Worm (Caenorhabditis elegans) whole organism, L2 larva: Measurements from ENCODE around the gene parn-2.

Source experiments
- aly-2 ChIP-seq: fragments of 150-350 bp; optimal IDR thresholded peaks from 2 replicates; lab custom pipeline; 2014; ENCODE audit warnings: missing biosample characterization, missing genetic modification characterization
- elt-3 ChIP-seq: sonication (generic microtip); optimal IDR thresholded peaks from 2 replicates; lab custom pipeline; 2017; ENCODE audit warnings: missing biosample characterization, missing genetic modification characterization
- fos-1 ChIP-seq: fragments of 150-350 bp; optimal IDR thresholded peaks from 2 replicates; lab custom pipeline; 2014; ENCODE audit warnings: missing biosample characterization, missing genetic modification characterization
- nhr-77 ChIP-seq: fragments of 150-350 bp; optimal IDR thresholded peaks from 2 replicates; lab custom pipeline; 2014; ENCODE audit warnings: missing biosample characterization, missing genetic modification characterization
- sma-3 ChIP-seq: sonication (generic microtip); optimal IDR thresholded peaks from 2 replicates; lab custom pipeline; 2016; ENCODE audit warnings: missing genetic modification reagents, missing genetic modification characterization, missing compliant biosample characterization
- ztf-1 ChIP-seq: fragments of 200-800 bp; sonication (Bioruptor generic); conservative IDR thresholded peaks from 2 replicates; pipeline ENCODE4 v1.3.6; 2022; ENCODE audit warnings: missing genetic modification characterization, missing compliant biosample characterization
- ztf-11 ChIP-seq: sonication (generic microtip); optimal IDR thresholded peaks from 2 replicates; lab custom pipeline; 2017; ENCODE audit warnings: missing biosample characterization, missing genetic modification characterization

DNA sequence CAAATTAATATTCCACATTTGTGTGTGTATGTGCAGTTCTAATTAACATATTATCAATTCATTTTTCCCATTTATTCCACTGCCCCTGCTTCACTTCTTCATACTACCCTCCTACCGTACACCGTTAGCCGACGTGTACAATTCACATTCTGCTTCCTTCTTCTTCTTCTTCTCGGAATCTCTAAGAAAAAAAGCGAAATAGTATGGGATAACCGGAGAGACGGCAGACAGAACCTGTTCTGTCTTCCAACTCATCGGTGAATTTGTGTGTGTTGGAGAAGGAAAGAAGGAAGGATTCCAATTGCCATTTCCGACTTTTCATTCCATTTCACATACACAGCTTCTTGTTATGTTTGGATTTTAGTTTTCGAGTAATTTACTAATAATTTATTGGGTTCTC is 18.9 kb downstream of the parn-2 start:
- TF ChIP-seq nhr-77 (tag; lab: Kevin White, UChicago) (no peak), aly-2 (no peak), ztf-1 (GFP tag; lab: Robert Waterston, UW) (no peak), ztf-11 (tag; lab: Kevin White, UChicago) (no peak), sma-3 (GFP tag; lab: Kevin White, UChicago) (no peak), elt-3 (tag; lab: Kevin White, UChicago) (no peak), fos-1 (tag; lab: Kevin White, UChicago) (peak; percentile 52)
